Worm (Caenorhabditis elegans) whole organism, L2 larva: Measurements from ENCODE around the gene sam-10.

Source experiments
- C34F6.9 ChIP-seq: fragments of 150-350 bp; optimal IDR thresholded peaks from 2 replicates; lab custom pipeline; 2014; ENCODE audit warnings: missing biosample characterization, missing genetic modification characterization
- F13H6.1 ChIP-seq: sonication (generic microtip); optimal IDR thresholded peaks from 2 replicates; lab custom pipeline; 2016; ENCODE audit warnings: missing genetic modification characterization, missing compliant biosample characterization
- R02D3.7 ChIP-seq: fragments of 150-350 bp; optimal IDR thresholded peaks from 2 replicates; lab custom pipeline; 2014; ENCODE audit warnings: missing biosample characterization, missing genetic modification characterization
- Y55F3AM.14 ChIP-seq: fragments of 200-800 bp; sonication (Bioruptor generic); optimal IDR thresholded peaks from 2 replicates; lab custom pipeline; 2018; ENCODE audit warnings: mild to moderate bottlenecking, missing genetic modification characterization, missing compliant biosample characterization
- ZK546.5 ChIP-seq: sonication (generic microtip); optimal IDR thresholded peaks from 2 replicates; lab custom pipeline; 2017; ENCODE audit warnings: missing biosample characterization, missing genetic modification characterization
- alr-1 ChIP-seq: fragments of 150-350 bp; optimal IDR thresholded peaks from 2 replicates; lab custom pipeline; 2014; ENCODE audit warnings: missing biosample characterization, missing genetic modification characterization
- aly-2 ChIP-seq: fragments of 150-350 bp; optimal IDR thresholded peaks from 2 replicates; lab custom pipeline; 2014; ENCODE audit warnings: missing biosample characterization, missing genetic modification characterization
- ama-1 ChIP-seq: fragments of 150-350 bp; optimal IDR thresholded peaks from 2 replicates; lab custom pipeline; 2018; ENCODE audit warnings: inconsistent platforms
- blmp-1 ChIP-seq: sonication (generic microtip); optimal IDR thresholded peaks from 2 replicates; lab custom pipeline; 2017; ENCODE audit warnings: missing genetic modification characterization, mild to moderate bottlenecking, missing compliant biosample characterization, antibody characterized with exemption, moderate library complexity; ENCODE audit not compliant: insufficient read depth
- ceh-16 ChIP-seq: fragments of 150-350 bp; optimal IDR thresholded peaks from 2 replicates; lab custom pipeline; 2014; ENCODE audit warnings: missing biosample characterization, missing genetic modification characterization
- ceh-82 ChIP-seq: fragments of 150-350 bp; optimal IDR thresholded peaks from 2 replicates; lab custom pipeline; 2014; ENCODE audit warnings: missing biosample characterization, missing genetic modification characterization
- crh-2 ChIP-seq: sonication (generic microtip); optimal IDR thresholded peaks from 2 replicates; lab custom pipeline; 2017; ENCODE audit warnings: missing biosample characterization, missing genetic modification characterization
- dmd-4 ChIP-seq: sonication (generic microtip); optimal IDR thresholded peaks from 2 replicates; lab custom pipeline; 2017; ENCODE audit warnings: missing biosample characterization, missing genetic modification characterization
- egl-27 ChIP-seq: sonication (generic microtip); optimal IDR thresholded peaks from 3 replicates; lab custom pipeline; 2017; ENCODE audit warnings: missing biosample characterization, missing genetic modification reagents, missing genetic modification characterization
- elt-1 ChIP-seq: fragments of 150-350 bp; optimal IDR thresholded peaks from 2 replicates; lab custom pipeline; 2014; ENCODE audit warnings: missing biosample characterization, missing genetic modification characterization
- elt-3 ChIP-seq: sonication (generic microtip); optimal IDR thresholded peaks from 2 replicates; lab custom pipeline; 2017; ENCODE audit warnings: missing biosample characterization, missing genetic modification characterization
- fos-1 ChIP-seq: fragments of 150-350 bp; optimal IDR thresholded peaks from 2 replicates; lab custom pipeline; 2014; ENCODE audit warnings: missing biosample characterization, missing genetic modification characterization
- gmeb-1 ChIP-seq: fragments of 150-350 bp; optimal IDR thresholded peaks from 2 replicates; lab custom pipeline; 2014; ENCODE audit warnings: missing biosample characterization, missing genetic modification characterization
- lin-11 ChIP-seq: fragments of 150-350 bp; sonication (generic microtip); optimal IDR thresholded peaks from 2 replicates; lab custom pipeline; 2014; ENCODE audit warnings: missing biosample characterization, missing genetic modification characterization, inconsistent platforms, mixed read lengths
- lin-13 ChIP-seq: fragments of 150-350 bp; optimal IDR thresholded peaks from 2 replicates; lab custom pipeline; 2014; ENCODE audit warnings: missing biosample characterization, missing genetic modification reagents, missing genetic modification characterization
- lin-39 ChIP-seq: fragments of 150-350 bp; optimal IDR thresholded peaks from 2 replicates; lab custom pipeline; 2014; ENCODE audit warnings: missing biosample characterization, missing genetic modification reagents, missing genetic modification characterization
- lsy-2 ChIP-seq, 2 experiments: fragments of 150-350 bp in 1 of 2; sonication (generic microtip) in 1 of 2; optimal IDR thresholded peaks; 2 replicates each; lab custom pipeline; 2014 to 2017; ENCODE audit warnings: missing biosample characterization in 2 of 2, missing genetic modification characterization in 2 of 2
- mab-5 ChIP-seq: fragments of 150-350 bp; optimal IDR thresholded peaks from 2 replicates; lab custom pipeline; 2014; ENCODE audit warnings: missing biosample characterization, missing genetic modification characterization
- mbf-1 ChIP-seq: sonication (generic microtip); optimal IDR thresholded peaks from 2 replicates; lab custom pipeline; 2017; ENCODE audit warnings: missing biosample characterization, missing genetic modification characterization
- mdl-1 ChIP-seq, 2 experiments: fragments of 150-350 bp in 1 of 2; sonication (generic microtip) in 1 of 2; optimal IDR thresholded peaks; 2 replicates each; lab custom pipeline; 2017; ENCODE audit warnings: missing biosample characterization in 2 of 2, missing genetic modification characterization in 2 of 2
- nhr-10 ChIP-seq: sonication (generic microtip); optimal IDR thresholded peaks from 2 replicates; lab custom pipeline; 2017; ENCODE audit warnings: missing biosample characterization, missing genetic modification characterization
- nhr-11 ChIP-seq: fragments of 150-350 bp; optimal IDR thresholded peaks from 2 replicates; lab custom pipeline; 2014; ENCODE audit warnings: missing biosample characterization, missing genetic modification characterization
- nhr-12 ChIP-seq: fragments of 150-350 bp; optimal IDR thresholded peaks from 2 replicates; lab custom pipeline; 2014; ENCODE audit warnings: missing biosample characterization, missing genetic modification characterization
- nhr-129 ChIP-seq: fragments of 150-350 bp; optimal IDR thresholded peaks from 2 replicates; lab custom pipeline; 2014; ENCODE audit warnings: missing biosample characterization, missing genetic modification characterization
- nhr-21 ChIP-seq: fragments of 150-350 bp; optimal IDR thresholded peaks from 2 replicates; lab custom pipeline; 2014; ENCODE audit warnings: missing biosample characterization, missing genetic modification characterization
- nhr-23 ChIP-seq: fragments of 150-350 bp; optimal IDR thresholded peaks from 2 replicates; lab custom pipeline; 2014; ENCODE audit warnings: missing biosample characterization, missing genetic modification reagents, missing genetic modification characterization
- nhr-237 ChIP-seq: fragments of 150-350 bp; optimal IDR thresholded peaks from 2 replicates; lab custom pipeline; 2014; ENCODE audit warnings: missing biosample characterization, missing genetic modification characterization
- nhr-25 ChIP-seq: fragments of 150-350 bp; sonication (generic microtip); optimal IDR thresholded peaks from 3 replicates; lab custom pipeline; 2014; ENCODE audit warnings: missing biosample characterization, missing genetic modification characterization
- nhr-6 ChIP-seq: fragments of 150-350 bp; optimal IDR thresholded peaks from 2 replicates; lab custom pipeline; 2014; ENCODE audit warnings: missing biosample characterization, missing genetic modification characterization
- nhr-77 ChIP-seq: fragments of 150-350 bp; optimal IDR thresholded peaks from 2 replicates; lab custom pipeline; 2014; ENCODE audit warnings: missing biosample characterization, missing genetic modification characterization
- peb-1 ChIP-seq: fragments of 150-350 bp; optimal IDR thresholded peaks from 2 replicates; lab custom pipeline; 2014; ENCODE audit warnings: missing biosample characterization, missing genetic modification characterization
- sem-4 ChIP-seq: fragments of 150-350 bp; optimal IDR thresholded peaks from 2 replicates; lab custom pipeline; 2014; ENCODE audit warnings: missing biosample characterization, missing genetic modification reagents, missing genetic modification characterization
- skn-1 ChIP-seq: sonication (generic microtip); optimal IDR thresholded peaks from 2 replicates; lab custom pipeline; 2017; ENCODE audit warnings: missing biosample characterization, missing genetic modification characterization
- sma-3 ChIP-seq: sonication (generic microtip); optimal IDR thresholded peaks from 2 replicates; lab custom pipeline; 2016; ENCODE audit warnings: missing genetic modification reagents, missing genetic modification characterization, missing compliant biosample characterization
- sma-9 ChIP-seq, 2 experiments: fragments of 150-350 bp in 1 of 2; sonication (generic microtip) in 1 of 2; optimal IDR thresholded peaks; 2 replicates each; lab custom pipeline; 2014 to 2016; ENCODE audit warnings: missing genetic modification characterization in 2 of 2, mild to moderate bottlenecking in 1 of 2, missing biosample characterization in 1 of 2, missing compliant biosample characterization in 1 of 2, missing genetic modification reagents in 1 of 2, moderate library complexity in 1 of 2
- snpc-4 ChIP-seq: fragments of 150-350 bp; optimal IDR thresholded peaks from 2 replicates; lab custom pipeline; 2014; ENCODE audit warnings: missing biosample characterization, missing genetic modification characterization
- unc-39 ChIP-seq: fragments of 150-350 bp; optimal IDR thresholded peaks from 2 replicates; lab custom pipeline; 2014; ENCODE audit warnings: missing biosample characterization, missing genetic modification characterization
- unc-55 ChIP-seq: fragments of 150-350 bp; sonication (generic microtip); optimal IDR thresholded peaks from 3 replicates; lab custom pipeline; 2014; ENCODE audit warnings: missing biosample characterization, missing genetic modification reagents, missing genetic modification characterization
- unc-62 ChIP-seq: fragments of 150-350 bp; optimal IDR thresholded peaks from 2 replicates; lab custom pipeline; 2014; ENCODE audit warnings: missing biosample characterization, missing genetic modification reagents, missing genetic modification characterization
- zag-1 ChIP-seq: fragments of 150-350 bp; optimal IDR thresholded peaks from 2 replicates; lab custom pipeline; 2014; ENCODE audit warnings: missing biosample characterization, missing genetic modification characterization
- ztf-1 ChIP-seq: fragments of 200-800 bp; sonication (Bioruptor generic); conservative IDR thresholded peaks from 2 replicates; pipeline ENCODE4 v1.3.6; 2022; ENCODE audit warnings: missing genetic modification characterization, missing compliant biosample characterization
- ztf-11 ChIP-seq: sonication (generic microtip); optimal IDR thresholded peaks from 2 replicates; lab custom pipeline; 2017; ENCODE audit warnings: missing biosample characterization, missing genetic modification characterization
- ztf-4 ChIP-seq: fragments of 150-350 bp; optimal IDR thresholded peaks from 2 replicates; lab custom pipeline; 2014; ENCODE audit warnings: missing biosample characterization, missing genetic modification characterization

sam-10 gene

ce11 chrII:13291406-13292124 lies 38.8 kb downstream of the sam-10 start:
- TF ChIP-seq alr-1 (no peak), lin-39 (tag; lab: Kevin White, UChicago) (no peak), sma-9 (GFP tag; optimal IDR thresholded peaks at IDR 0.05; lab: Kevin White, UChicago) (peak; percentile 81), sma-9 (tag; optimal IDR thresholded peaks at IDR 0.05; lab: Kevin White, UChicago) (peak; percentile 6), gmeb-1 (tag; lab: Kevin White, UChicago) (peak; percentile 48), crh-2 (tag; lab: Kevin White, UChicago) (no peak), aly-2 (tag; lab: Kevin White, UChicago) (no peak), ztf-11 (tag; lab: Kevin White, UChicago) (no peak), nhr-10 (tag; lab: Kevin White, UChicago) (no peak), lin-11 (tag; lab: Kevin White, UChicago) (no peak), nhr-77 (tag; lab: Kevin White, UChicago) (no peak), unc-62 (no peak), C34F6.9 (tag; lab: Kevin White, UChicago) (peak; percentile 32), nhr-237 (tag; lab: Kevin White, UChicago) (no peak), ceh-16 (tag; lab: Kevin White, UChicago) (peak; percentile 88), ceh-82 (tag; lab: Kevin White, UChicago) (no peak), snpc-4 (tag; lab: Kevin White, UChicago) (peak; percentile 18), fos-1 (tag; lab: Kevin White, UChicago) (peak; percentile 19), Y55F3AM.14 (peak; percentile 69), elt-3 (tag; lab: Kevin White, UChicago) (no peak), nhr-11 (tag; lab: Kevin White, UChicago) (no peak), ama-1 (lab: Kevin White, UChicago) (peak; percentile 81), ztf-1 (no peak), peb-1 (tag; lab: Kevin White, UChicago) (no peak), mdl-1 (tag; optimal IDR thresholded peaks at IDR 0.05; lab: Kevin White, UChicago) (peak; percentile 62 to 72), lin-13 (no peak), mab-5 (no peak), sma-3 (peak; percentile 92), ztf-4 (peak; percentile 34), egl-27 (tag; lab: Kevin White, UChicago) (peak; percentile 74), nhr-23 (peak; percentile 27), lsy-2 (tag; optimal IDR thresholded peaks at IDR 0.05; lab: Kevin White, UChicago) (peak; percentile 3 to 60), nhr-129 (tag; lab: Kevin White, UChicago) (peak; percentile 60), nhr-21 (tag; lab: Kevin White, UChicago) (peak; percentile 91), mbf-1 (no peak), blmp-1 (peak; percentile 84), unc-55 (no peak), nhr-6 (peak; percentile 40), R02D3.7 (no peak), dmd-4 (tag; lab: Kevin White, UChicago) (no peak), nhr-12 (tag; lab: Kevin White, UChicago) (no peak), nhr-25 (peak; percentile 94), skn-1 (tag; lab: Kevin White, UChicago) (no peak), sem-4 (tag; lab: Kevin White, UChicago) (peak; percentile 66), unc-39 (tag; lab: Kevin White, UChicago) (no peak), F13H6.1 (tag; lab: Kevin White, UChicago) (peak; percentile 76), zag-1 (tag; lab: Kevin White, UChicago) (no peak), ZK546.5 (tag; lab: Kevin White, UChicago) (no peak), elt-1 (tag; lab: Kevin White, UChicago) (no peak)
